Worm (Caenorhabditis elegans): Measurements from ENCODE around the gene nlp-24.
A peak's percentile ranks its signal among the peaks of the same experiment; 100 is the strongest.

nlp-24 gene

ce11 chrV:11574563-11574962 is 41.6 kb upstream of the nlp-24 start:
- TF ChIP-seq daf-16 (GFP tag; optimal IDR thresholded peaks at IDR 0.05) (no peak), daf-16 (tag; optimal IDR thresholded peaks at IDR 0.05) (peak; percentile 52), dmd-6 (GFP tag; IDR thresholded peaks at IDR 0.05) (peak; percentile 57), hif-1 (tag; optimal IDR thresholded peaks at IDR 0.05) (no peak), mep-1 (tag; optimal IDR thresholded peaks at IDR 0.05) (no peak), nhr-10 (tag; optimal IDR thresholded peaks at IDR 0.05) (no peak), lsy-2 (tag; optimal IDR thresholded peaks at IDR 0.05) (peak in 1 of 2 experiments; percentile 72), nhr-28 (tag; optimal IDR thresholded peaks at IDR 0.05) (peak; percentile 39)

- no peak for TF ChIP-seq fkh-10 (GFP tag; optimal IDR thresholded peaks at IDR 0.05)
- no peak for TF ChIP-seq unc-62 (GFP tag; optimal IDR thresholded peaks at IDR 0.05 in 1 of 2)
- TF ChIP-seq unc-62 (tag; optimal IDR thresholded peaks at IDR 0.05) = no peak
- no peak for TF ChIP-seq dmd-6 (GFP tag; IDR thresholded peaks at IDR 0.05)
- no peak for TF ChIP-seq nhr-102 (tag; optimal IDR thresholded peaks at IDR 0.05)
- TF ChIP-seq zfp-2 (tag; optimal IDR thresholded peaks at IDR 0.05) = no peak
- no peak for TF ChIP-seq zip-2 (tag; optimal IDR thresholded peaks at IDR 0.05)
- TF ChIP-seq mxl-2 (GFP tag; conservative IDR thresholded peaks at IDR 0.05) = no peak
- no peak for TF ChIP-seq lin-15B (tag; optimal IDR thresholded peaks at IDR 0.05)
- TF ChIP-seq unc-39 (tag; optimal IDR thresholded peaks at IDR 0.05) = no peak
- no peak for TF ChIP-seq daf-8 (GFP tag; IDR thresholded peaks at IDR 0.05)
- no peak for TF ChIP-seq zip-11 (GFP tag; IDR thresholded peaks at IDR 0.05)
- no peak for TF ChIP-seq lin-38 (GFP tag; IDR thresholded peaks at IDR 0.05)
- no peak for TF ChIP-seq nhr-28 (tag; optimal IDR thresholded peaks at IDR 0.05)
- no peak for TF ChIP-seq mep-1 (tag; optimal IDR thresholded peaks at IDR 0.05)
- TF ChIP-seq php-3 (GFP tag; IDR thresholded peaks at IDR 0.05) = no peak
- no peak for TF ChIP-seq zfp-3 (GFP tag; conservative IDR thresholded peaks at IDR 0.05)
- no peak for TF ChIP-seq arid-1 (GFP tag; conservative IDR thresholded peaks at IDR 0.05)
- TF ChIP-seq ceh-82 (tag; optimal IDR thresholded peaks at IDR 0.05) = no peak
- no peak for TF ChIP-seq dmd-9 (GFP tag; IDR thresholded peaks at IDR 0.05)
Measured at ce11 chrV:11580826-11581225, 35.4 kb upstream of the nlp-24 start, which contains the start of gene srx-90. TSS of gene srx-90 (plus strand) at chrV:11581126.

ce11 chrV:11583212-11583611 is 33.0 kb upstream of the nlp-24 start, which contains the start of gene srx-88:
TSS of gene srx-88 (plus strand) at chrV:11583512.
- TF ChIP-seq nhr-111 (GFP tag; optimal IDR thresholded peaks at IDR 0.05) (no peak), duxl-1 (tag; optimal IDR thresholded peaks at IDR 0.05; ENCODE audit: poor library complexity) (no peak), zip-11 (GFP tag; IDR thresholded peaks at IDR 0.05) (no peak), Y48G9A.11 (GFP tag; IDR thresholded peaks at IDR 0.05) (no peak), ceh-28 (tag; optimal IDR thresholded peaks at IDR 0.05) (no peak), unc-130 (GFP tag; optimal IDR thresholded peaks at IDR 0.05) (no peak), nhr-42 (GFP tag; IDR thresholded peaks at IDR 0.05) (no peak), lir-3 (tag; optimal IDR thresholded peaks at IDR 0.05) (no peak), F26F4.8 (GFP tag; conservative IDR thresholded peaks at IDR 0.05) (no peak), snpc-4 (tag; optimal IDR thresholded peaks at IDR 0.05) (no peak), ctbp-1 (GFP tag; IDR thresholded peaks at IDR 0.05) (no peak), R02D3.7 (tag; optimal IDR thresholded peaks at IDR 0.05) (no peak), ztf-7 (tag; optimal IDR thresholded peaks at IDR 0.05) (no peak), madf-9 (GFP tag; conservative IDR thresholded peaks at IDR 0.05) (no peak)

- TF ChIP-seq pha-4 (GFP tag; IDR thresholded peaks at IDR 0.05) (0 out of 2 replicates have a peak, but pooled peaks have one; percentile 34), pha-4 (tag; optimal IDR thresholded peaks at IDR 0.05) (no peak), saeg-2 (GFP tag; IDR thresholded peaks at IDR 0.05) (0 out of 2 replicates have a peak, but pooled peaks have one; percentile 25), F49E8.2 (tag; optimal IDR thresholded peaks at IDR 0.05; ENCODE audit: borderline replicate concordance) (peak; percentile 73), mxl-3 (GFP tag; optimal IDR thresholded peaks at IDR 0.05) (peak; percentile 36), ZK337.2 (GFP tag; IDR thresholded peaks at IDR 0.05) (no peak), snpc-4 (tag; optimal IDR thresholded peaks at IDR 0.05) (peak; percentile 83), ztf-7 (tag; optimal IDR thresholded peaks at IDR 0.05) (peak; percentile 2), hif-1 (tag; optimal IDR thresholded peaks at IDR 0.05) (no peak)
Measured at ce11 chrV:11585122-11585521, 31.1 kb upstream of the nlp-24 start.
